Worm (Caenorhabditis elegans) whole organism, young adult: ENCODE data around the gene F35F10.13.

Source experiments
- F22D6.2 ChIP-seq: sonication (generic microtip); optimal IDR thresholded peaks from 2 replicates; lab custom pipeline; 2016; ENCODE audit warnings: mild to moderate bottlenecking, missing genetic modification characterization, missing compliant biosample characterization
- F23B12.7 ChIP-seq: sonication (generic microtip); optimal IDR thresholded peaks from 2 replicates; lab custom pipeline; 2017; ENCODE audit warnings: missing genetic modification characterization, mild to moderate bottlenecking, missing compliant biosample characterization, antibody characterized with exemption, moderate library complexity; ENCODE audit not compliant: insufficient read depth
- F52B5.7 ChIP-seq: sonication (generic microtip); optimal IDR thresholded peaks from 2 replicates; lab custom pipeline; 2016; ENCODE audit warnings: mild to moderate bottlenecking, missing genetic modification characterization, missing compliant biosample characterization
- K12H6.12 ChIP-seq: fragments of 200-800 bp; sonication (Bioruptor generic); optimal IDR thresholded peaks from 2 replicates; lab custom pipeline; 2018; ENCODE audit warnings: mild to moderate bottlenecking, missing genetic modification characterization, missing compliant biosample characterization
- Y53G8AR.9 ChIP-seq: fragments of 200-800 bp; sonication (Bioruptor generic); conservative IDR thresholded peaks from 2 replicates; pipeline ENCODE4 v1.3.6; 2022; ENCODE audit warnings: missing genetic modification reagents, missing genetic modification characterization, missing compliant biosample characterization
- Y56A3A.18 ChIP-seq: fragments of 200-800 bp; sonication (Bioruptor generic); IDR thresholded peaks from 2 replicates; pipeline ENCODE4 v1.3.6; 2022; ENCODE audit warnings: missing genetic modification reagents, missing genetic modification characterization, missing compliant biosample characterization
- ZK185.1 ChIP-seq: sonication (generic microtip); optimal IDR thresholded peaks from 2 replicates; lab custom pipeline; 2016; ENCODE audit warnings: mild to moderate bottlenecking, missing genetic modification characterization, missing compliant biosample characterization; ENCODE audit not compliant: poor library complexity, severe bottlenecking
- atf-7 ChIP-seq: sonication (generic microtip); optimal IDR thresholded peaks from 2 replicates; lab custom pipeline; 2017; ENCODE audit warnings: mild to moderate bottlenecking, missing genetic modification characterization, missing compliant biosample characterization
- attf-3 ChIP-seq: fragments of 200-800 bp; sonication (Bioruptor generic); conservative IDR thresholded peaks from 2 replicates; pipeline ENCODE4 v1.3.6; 2022; ENCODE audit warnings: missing genetic modification reagents, missing genetic modification characterization, missing compliant biosample characterization
- attf-5 ChIP-seq: fragments of 200-800 bp; sonication (Bioruptor generic); optimal IDR thresholded peaks from 2 replicates; lab custom pipeline; 2018; ENCODE audit warnings: mild to moderate bottlenecking, missing genetic modification characterization, missing compliant biosample characterization
- cebp-1 ChIP-seq, 2 experiments: fragments of 200-800 bp in 1 of 2; sonication (Bioruptor generic) in 1 of 2; sonication (generic microtip) in 1 of 2; IDR thresholded peaks in 1 of 2; optimal IDR thresholded peaks in 1 of 2; 2 replicates each; pipeline versions ENCODE4 v1.3.6 to Lab custom; 2017 to 2022; ENCODE audit warnings: missing compliant biosample characterization in 2 of 2, missing genetic modification characterization in 2 of 2, mild to moderate bottlenecking in 1 of 2, missing genetic modification reagents in 1 of 2, moderate library complexity in 1 of 2
- ceh-100 ChIP-seq: fragments of 200-800 bp; sonication (Bioruptor generic); IDR thresholded peaks from 2 replicates; pipeline ENCODE4 v1.3.6; 2022; ENCODE audit warnings: missing genetic modification reagents, missing genetic modification characterization, missing compliant biosample characterization
- ceh-27 ChIP-seq: fragments of 200-800 bp; sonication (Bioruptor generic); optimal IDR thresholded peaks from 2 replicates; lab custom pipeline; 2018; ENCODE audit warnings: mild to moderate bottlenecking, missing genetic modification characterization, moderate library complexity, missing compliant biosample characterization
- ceh-40 ChIP-seq: fragments of 200-800 bp; sonication (Bioruptor generic); IDR thresholded peaks from 2 replicates; pipeline ENCODE4 v1.3.6; 2022; ENCODE audit warnings: missing genetic modification characterization, missing compliant biosample characterization
- chd-7 ChIP-seq: sonication (generic microtip); optimal IDR thresholded peaks from 2 replicates; lab custom pipeline; 2016; ENCODE audit warnings: mild to moderate bottlenecking, missing genetic modification characterization, moderate library complexity, missing compliant biosample characterization
- dox-1 ChIP-seq: fragments of 200-800 bp; sonication (Bioruptor generic); IDR thresholded peaks from 2 replicates; pipeline ENCODE4 v1.3.6; 2022; ENCODE audit warnings: missing genetic modification reagents, missing genetic modification characterization, missing compliant biosample characterization
- ekl-4 ChIP-seq: fragments of 200-800 bp; sonication (Bioruptor generic); IDR thresholded peaks from 2 replicates; pipeline ENCODE4 v1.3.6; 2022; ENCODE audit warnings: missing genetic modification reagents, missing genetic modification characterization, missing compliant biosample characterization
- hlh-26 ChIP-seq: fragments of 200-800 bp; sonication (Bioruptor generic); conservative IDR thresholded peaks from 2 replicates; pipeline ENCODE4 v1.3.6; 2022; ENCODE audit warnings: missing genetic modification reagents, missing genetic modification characterization, missing compliant biosample characterization
- hmg-20 ChIP-seq: fragments of 200-800 bp; sonication (Bioruptor generic); IDR thresholded peaks from 2 replicates; pipeline ENCODE4 v1.3.6; 2022; ENCODE audit warnings: missing genetic modification reagents, missing genetic modification characterization, missing compliant biosample characterization
- hsf-1 ChIP-seq: fragments of 200-800 bp; sonication (Bioruptor generic); IDR thresholded peaks from 2 replicates; pipeline ENCODE4 v1.3.6; 2022; ENCODE audit warnings: missing genetic modification reagents, missing genetic modification characterization, missing compliant biosample characterization
- lag-1 ChIP-seq: fragments of 200-800 bp; sonication (Bioruptor generic); IDR thresholded peaks from 2 replicates; pipeline ENCODE4 v1.3.6; 2022; ENCODE audit warnings: missing genetic modification reagents, missing genetic modification characterization, missing compliant biosample characterization
- let-526 ChIP-seq: fragments of 200-800 bp; sonication (Bioruptor generic); IDR thresholded peaks from 2 replicates; pipeline ENCODE4 v1.3.6; 2022; ENCODE audit warnings: missing genetic modification reagents, missing genetic modification characterization, missing compliant biosample characterization
- lin-54 ChIP-seq: fragments of 200-800 bp; sonication (Bioruptor generic); optimal IDR thresholded peaks from 2 replicates; lab custom pipeline; 2018; ENCODE audit warnings: mild to moderate bottlenecking, missing genetic modification characterization, missing compliant biosample characterization
- lsy-27 ChIP-seq: sonication (generic microtip); optimal IDR thresholded peaks from 2 replicates; lab custom pipeline; 2017; ENCODE audit warnings: missing genetic modification characterization, mild to moderate bottlenecking, missing compliant biosample characterization, antibody characterized with exemption, missing genotype, borderline replicate concordance; ENCODE audit not compliant: insufficient read depth
- nfyb-1 ChIP-seq: fragments of 200-800 bp; sonication (Bioruptor generic); IDR thresholded peaks from 2 replicates; pipeline ENCODE4 v1.3.6; 2022; ENCODE audit warnings: missing genetic modification reagents, missing genetic modification characterization, missing compliant biosample characterization
- nhr-120 ChIP-seq: fragments of 200-800 bp; sonication (Bioruptor generic); IDR thresholded peaks from 2 replicates; pipeline ENCODE4 v1.3.6; 2022; ENCODE audit warnings: missing genetic modification characterization, missing compliant biosample characterization
- nhr-80 ChIP-seq: sonication (generic microtip); optimal IDR thresholded peaks from 2 replicates; lab custom pipeline; 2016; ENCODE audit warnings: missing genetic modification characterization, missing compliant biosample characterization
- pbrm-1 ChIP-seq: fragments of 200-800 bp; sonication (Bioruptor generic); IDR thresholded peaks from 2 replicates; pipeline ENCODE4 v1.3.6; 2022; ENCODE audit warnings: missing genetic modification reagents, missing genetic modification characterization, missing compliant biosample characterization
- pha-4 ChIP-seq: fragments of 150-350 bp; sonication (generic microtip); optimal IDR thresholded peaks from 2 replicates; lab custom pipeline; 2014; ENCODE audit warnings: missing biosample characterization, missing genetic modification reagents, missing genetic modification characterization
- rcor-1 ChIP-seq: fragments of 200-800 bp; sonication (Bioruptor generic); IDR thresholded peaks from 2 replicates; pipeline ENCODE4 v1.3.6; 2022; ENCODE audit warnings: missing genetic modification reagents, missing genetic modification characterization, missing compliant biosample characterization
- sea-2 ChIP-seq: fragments of 200-800 bp; sonication (Bioruptor generic); IDR thresholded peaks from 2 replicates; pipeline ENCODE4 v1.3.6; 2022; ENCODE audit warnings: missing genetic modification characterization, missing compliant biosample characterization
- snpc-4 ChIP-seq, 5 experiments: fragments of 150-350 bp in 1 of 5; sonication (generic microtip) in 4 of 5; optimal IDR thresholded peaks; 2 replicates each; lab custom pipeline; 2014 to 2018; ENCODE audit warnings: missing genetic modification characterization in 5 of 5, missing biosample characterization in 3 of 5, antibody characterized with exemption in 2 of 5, mild to moderate bottlenecking in 2 of 5, missing compliant biosample characterization in 2 of 5, missing genotype in 2 of 5, moderate library complexity in 2 of 5, missing genetic modification reagents in 1 of 5
- sptf-2 ChIP-seq: fragments of 200-800 bp; sonication (Bioruptor generic); optimal IDR thresholded peaks from 2 replicates; lab custom pipeline; 2018; ENCODE audit warnings: mild to moderate bottlenecking, missing genetic modification characterization, missing compliant biosample characterization
- tbp1 ChIP-seq: fragments of 200-800 bp; sonication (Bioruptor generic); optimal IDR thresholded peaks from 2 replicates; lab custom pipeline; 2018; ENCODE audit warnings: mild to moderate bottlenecking, missing genetic modification characterization, missing compliant biosample characterization
- zfh-2 ChIP-seq: fragments of 200-800 bp; sonication (Bioruptor generic); conservative IDR thresholded peaks from 2 replicates; pipeline ENCODE4 v1.3.6; 2022; ENCODE audit warnings: missing genetic modification reagents, missing genetic modification characterization, missing compliant biosample characterization
- ztf-26 ChIP-seq: sonication (generic microtip); optimal IDR thresholded peaks from 2 replicates; lab custom pipeline; 2017; ENCODE audit warnings: missing genetic modification characterization, missing compliant biosample characterization

The F35F10.13 gene

ce11 chrV:3315308-3315707, 3.6 kb downstream of the F35F10.13 start, which contains the start of gene arrd-19:
Gene arrd-19 (minus strand): TSS chrV:3315516.
- no peak for TF ChIP-seq nhr-120 (GFP tag; lab: Robert Waterston, UW)
- TF ChIP-seq rcor-1 (GFP tag; lab: Robert Waterston, UW), result peak; percentile 49; the same call in 1 of the 2 replicates
- TF ChIP-seq ceh-27 (GFP tag; lab: Kevin White, UChicago), result peak; percentile 63
- no peak for TF ChIP-seq hsf-1 (GFP tag; lab: Robert Waterston, UW)
- no peak for TF ChIP-seq sptf-2 (GFP tag; lab: Kevin White, UChicago)
- TF ChIP-seq zfh-2 (GFP tag; lab: Robert Waterston, UW), result peak; percentile 49; the same call in 1 of the 2 replicates
- 0 out of 2 replicates have a peak, but pooled peaks have one; percentile 64 for TF ChIP-seq lag-1
- peak; percentile 73 for TF ChIP-seq nhr-80 (tag; lab: Kevin White, UChicago)
- peak; percentile 51; the same call in 1 of the 2 replicates for TF ChIP-seq Y56A3A.18 (GFP tag; lab: Robert Waterston, UW)
- TF ChIP-seq pbrm-1, result peak; percentile 66; the same call in 1 of the 2 replicates
- no peak for TF ChIP-seq hlh-26 (GFP tag; lab: Robert Waterston, UW)
- TF ChIP-seq K12H6.12 (tag; lab: Kevin White, UChicago), result peak; percentile 52
- TF ChIP-seq attf-5, result peak; percentile 65
- TF ChIP-seq dox-1 (GFP tag; lab: Robert Waterston, UW), result peak; percentile 97
- TF ChIP-seq attf-3 (GFP tag; lab: Robert Waterston, UW), result peak; percentile 42
- no peak for TF ChIP-seq F52B5.7 (tag; lab: Kevin White, UChicago)
- peak; percentile 52; the same call in 1 of the 2 replicates for TF ChIP-seq hmg-20 (GFP tag; lab: Robert Waterston, UW)
- no peak for TF ChIP-seq sea-2
- peak; percentile 8 for TF ChIP-seq chd-7 (tag; lab: Kevin White, UChicago)
- no peak for TF ChIP-seq snpc-4 (GFP tag; optimal IDR thresholded peaks at IDR 0.05; lab: Kevin White, UChicago)
- peak in 2 of 4 experiments; percentile 5 to 10 for TF ChIP-seq snpc-4 (tag; optimal IDR thresholded peaks at IDR 0.05; lab: Kevin White, UChicago)
- peak; percentile 32 for TF ChIP-seq lin-54 (GFP tag; lab: Kevin White, UChicago)
- peak; percentile 21 for TF ChIP-seq ztf-26 (tag; lab: Kevin White, UChicago)
- peak; percentile 48; the same call in 1 of the 2 replicates for TF ChIP-seq ceh-100 (GFP tag; lab: Robert Waterston, UW)
- peak; percentile 47; the same call in 1 of the 2 replicates for TF ChIP-seq Y53G8AR.9 (GFP tag; lab: Robert Waterston, UW)
- peak; percentile 73; the same call in 1 of the 2 replicates for TF ChIP-seq nfyb-1 (GFP tag; lab: Robert Waterston, UW)
- TF ChIP-seq let-526 (GFP tag; lab: Robert Waterston, UW), result peak; percentile 57; the same call in 1 of the 2 replicates
- TF ChIP-seq tbp1, result peak; percentile 36
- TF ChIP-seq pha-4 (tag; lab: Kevin White, UChicago), result no peak
- TF ChIP-seq atf-7 (tag; lab: Kevin White, UChicago), result no peak
- TF ChIP-seq cebp-1 (GFP tag; IDR thresholded peaks at IDR 0.05; lab: Robert Waterston, UW), result peak; percentile 47; the same call in 1 of the 2 replicates
- no peak for TF ChIP-seq cebp-1 (tag; optimal IDR thresholded peaks at IDR 0.05; lab: Kevin White, UChicago)
- peak; percentile 69 for TF ChIP-seq F22D6.2 (tag; lab: Kevin White, UChicago)
- TF ChIP-seq lsy-27 (tag; lab: Kevin White, UChicago), result no peak
- peak; percentile 51 for TF ChIP-seq ZK185.1
- TF ChIP-seq ekl-4 (GFP tag; lab: Robert Waterston, UW), result peak; percentile 43; the same call in 1 of the 2 replicates
- TF ChIP-seq F23B12.7, result no peak
- no peak for TF ChIP-seq ceh-40 (GFP tag; lab: Robert Waterston, UW)
